Fruit fly (Drosophila melanogaster): Measurements from ENCODE around the gene Cp7Fb.
A peak's percentile ranks its signal among the peaks of the same experiment; 100 is the strongest.

Cp7Fb gene

dm6 chrX:8492849-8493248 lies 19.2 kb downstream of the Cp7Fb start (continued):
- TF ChIP-seq repo (GFP tag; optimal IDR thresholded peaks at IDR 0.05) (no peak), Mad (GFP tag; optimal IDR thresholded peaks at IDR 0.05) (no peak), Jarid2 (GFP tag; optimal IDR thresholded peaks at IDR 0.05) (peak; percentile 47), tgo (GFP tag; IDR thresholded peaks at IDR 0.05) (peak; percentile 82), Dbx (GFP tag; IDR thresholded peaks at IDR 0.05) (0 out of 3 replicates have a peak, but pooled peaks have one; percentile 16), CG30431 (GFP tag; optimal IDR thresholded peaks at IDR 0.05) (peak; percentile 58), bbx (GFP tag; IDR thresholded peaks at IDR 0.05; ENCODE audit: partially characterized antibody) (no peak), Neu2 (GFP tag; optimal IDR thresholded peaks at IDR 0.05; ENCODE audit: borderline replicate concordance) (no peak), CG9876 (GFP tag; optimal IDR thresholded peaks at IDR 0.05) (no peak), Med (GFP tag) (peak; percentile 78), CG42726 (GFP tag; IDR thresholded peaks at IDR 0.05; ENCODE audit: partially characterized antibody) (no peak), bcd (GFP tag; optimal IDR thresholded peaks at IDR 0.05) (peak; percentile 56), knrl (GFP tag; IDR thresholded peaks at IDR 0.05; ENCODE audit: partially characterized antibody) (no peak), CG6254 (GFP tag; optimal IDR thresholded peaks at IDR 0.05) (peak; percentile 86), CG8290 (GFP tag; optimal IDR thresholded peaks at IDR 0.05) (peak; percentile 4), CG8290 (tag; optimal IDR thresholded peaks at IDR 0.05) (peak in 1 of 2 experiments; percentile 51), Elba2 (GFP tag; optimal IDR thresholded peaks at IDR 0.05) (no peak), CG6654 (GFP tag; optimal IDR thresholded peaks at IDR 0.05) (peak; percentile 25), fd3F (GFP tag; optimal IDR thresholded peaks at IDR 0.05) (peak; percentile 47), CG17912 (GFP tag; optimal IDR thresholded peaks at IDR 0.05) (peak; percentile 13), Poxn (GFP tag; IDR thresholded peaks at IDR 0.05) (no peak), ham (GFP tag; IDR thresholded peaks at IDR 0.05) (no peak), Dp (GFP tag; optimal IDR thresholded peaks at IDR 0.05) (no peak), Bdp1 (GFP tag; optimal IDR thresholded peaks at IDR 0.05) (no peak), CG16815 (GFP tag; optimal IDR thresholded peaks at IDR 0.05) (peak; percentile 8), CG9215 (GFP tag; IDR thresholded peaks at IDR 0.05) (peak; percentile 23; the same call in 1 of the 2 replicates), CG3995 (GFP tag; optimal IDR thresholded peaks at IDR 0.05) (no peak), D (optimal IDR thresholded peaks at IDR 0.05) (no peak), D (GFP tag; optimal IDR thresholded peaks at IDR 0.05) (peak; percentile 71), br (optimal IDR thresholded peaks at IDR 0.05) (no peak), tna (GFP tag; IDR thresholded peaks at IDR 0.05; ENCODE audit: partially characterized antibody) (no peak), hth (optimal IDR thresholded peaks at IDR 0.05) (no peak), CG8281 (tag; optimal IDR thresholded peaks at IDR 0.05) (peak; percentile 56), CG15696 (tag; optimal IDR thresholded peaks at IDR 0.05) (no peak), Gsc (GFP tag; IDR thresholded peaks at IDR 0.05) (no peak), Sry-δ (GFP tag; optimal IDR thresholded peaks at IDR 0.05) (no peak), PHDP (tag; optimal IDR thresholded peaks at IDR 0.05) (peak; percentile 74), zf30C (GFP tag; optimal IDR thresholded peaks at IDR 0.05) (no peak), CG11085 (GFP tag; IDR thresholded peaks at IDR 0.05) (0 out of 2 replicates have a peak, but pooled peaks have one; percentile 46), tup (GFP tag; optimal IDR thresholded peaks at IDR 0.05) (no peak), CG2202 (tag; optimal IDR thresholded peaks at IDR 0.05) (no peak), sens-2 (GFP tag; IDR thresholded peaks at IDR 0.05) (peak; percentile 81), CG18619 (GFP tag; optimal IDR thresholded peaks at IDR 0.05) (peak; percentile 57), CG6272 (GFP tag; IDR thresholded peaks at IDR 0.05) (peak; percentile 66), CG3838 (GFP tag; optimal IDR thresholded peaks at IDR 0.05) (no peak), lmd (GFP tag; IDR thresholded peaks at IDR 0.05) (peak; percentile 83), CG10267 (tag; optimal IDR thresholded peaks at IDR 0.05) (peak; percentile 54), H2.0 (GFP tag; IDR thresholded peaks at IDR 0.05) (peak; percentile 82), CG17802 (tag; optimal IDR thresholded peaks at IDR 0.05) (peak; percentile 18), CG34224 (GFP tag; IDR thresholded peaks at IDR 0.05; ENCODE audit: partially characterized antibody) (no peak), CG3163 (GFP tag; optimal IDR thresholded peaks at IDR 0.05) (no peak), usp (GFP tag; optimal IDR thresholded peaks at IDR 0.05) (no peak)

Data from whole organism, embryonic.